Worm (Caenorhabditis elegans): ENCODE measurements around the gene dex-1.

The dex-1 gene

DNA sequence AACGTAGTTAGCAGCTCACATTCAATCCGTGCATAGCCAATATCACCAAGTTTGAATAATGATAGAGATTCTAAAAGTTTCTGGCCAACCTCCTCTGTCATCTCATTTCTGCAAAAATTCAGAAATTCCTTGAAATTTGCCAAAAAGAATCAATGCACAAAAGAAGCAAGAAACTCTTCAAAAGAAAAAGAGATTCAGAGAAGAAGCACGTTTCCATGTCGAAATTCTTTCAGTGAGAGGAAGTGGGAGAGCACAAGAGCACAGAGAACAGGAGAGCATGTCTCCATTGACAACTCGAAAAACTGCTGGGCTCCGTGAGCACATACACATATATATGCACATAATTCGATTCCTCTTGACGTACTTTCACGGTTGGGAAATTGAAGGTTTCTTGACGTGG, 8.5 kb upstream of the dex-1 start, which contains the start of gene nekl-4:
Gene nekl-4, minus strand, starts transcription at position 101 of the 400 bp plus-strand sequence.
- TF ChIP-seq unc-39 (tag; optimal IDR thresholded peaks at IDR 0.05) (no peak), ztf-1 (GFP tag; conservative IDR thresholded peaks at IDR 0.05) (no peak), nhr-129 (tag; optimal IDR thresholded peaks at IDR 0.05) (no peak), ztf-11 (tag; optimal IDR thresholded peaks at IDR 0.05) (no peak), gmeb-1 (tag; optimal IDR thresholded peaks at IDR 0.05) (no peak), nhr-25 (tag; optimal IDR thresholded peaks at IDR 0.05) (no peak), egl-27 (tag; optimal IDR thresholded peaks at IDR 0.05) (no peak)

ce11 chrIII:5521930-5522329, 4.0 kb upstream of the dex-1 start, which contains the start of gene D1044.4:
TSS of gene D1044.4 (minus strand) at chrIII:5522030.
- no peak for TF ChIP-seq crh-2 (tag; optimal IDR thresholded peaks at IDR 0.05)
- no peak for TF ChIP-seq nhr-25 (tag; optimal IDR thresholded peaks at IDR 0.05)
- TF ChIP-seq ztf-11 (tag; optimal IDR thresholded peaks at IDR 0.05) = no peak
- TF ChIP-seq nhr-11 (tag; optimal IDR thresholded peaks at IDR 0.05) = no peak
- no peak for TF ChIP-seq ztf-4 (tag; optimal IDR thresholded peaks at IDR 0.05)
- TF ChIP-seq aly-2 (tag; optimal IDR thresholded peaks at IDR 0.05) = no peak
- TF ChIP-seq nhr-23 (tag; optimal IDR thresholded peaks at IDR 0.05) = no peak
- TF ChIP-seq mab-5 (tag; optimal IDR thresholded peaks at IDR 0.05) = no peak
- no peak for TF ChIP-seq lin-11 (tag; optimal IDR thresholded peaks at IDR 0.05)
- TF ChIP-seq unc-39 (tag; optimal IDR thresholded peaks at IDR 0.05) = no peak
- no peak for TF ChIP-seq egl-27 (tag; optimal IDR thresholded peaks at IDR 0.05)
- no peak for TF ChIP-seq nhr-12 (tag; optimal IDR thresholded peaks at IDR 0.05)
- no peak for TF ChIP-seq lsy-2 (tag; optimal IDR thresholded peaks at IDR 0.05)
- no peak for TF ChIP-seq F13H6.1 (tag; optimal IDR thresholded peaks at IDR 0.05)

ce11 chrIII:5541777-5542176, 15.9 kb downstream of the dex-1 start:
- no peak for TF ChIP-seq C34F6.9 (tag; optimal IDR thresholded peaks at IDR 0.05)
- TF ChIP-seq nhr-77 (tag; optimal IDR thresholded peaks at IDR 0.05) = no peak
- TF ChIP-seq nhr-6 (tag; optimal IDR thresholded peaks at IDR 0.05) = no peak
- no peak for TF ChIP-seq egl-27 (tag; optimal IDR thresholded peaks at IDR 0.05)
- TF ChIP-seq ztf-4 (tag; optimal IDR thresholded peaks at IDR 0.05) = no peak
- no peak for TF ChIP-seq gmeb-1 (tag; optimal IDR thresholded peaks at IDR 0.05)
- TF ChIP-seq mbf-1 (tag; optimal IDR thresholded peaks at IDR 0.05) = no peak
- TF ChIP-seq dmd-4 (tag; optimal IDR thresholded peaks at IDR 0.05) = no peak
- TF ChIP-seq ceh-16 (tag; optimal IDR thresholded peaks at IDR 0.05) = no peak
- no peak for TF ChIP-seq mab-5 (tag; optimal IDR thresholded peaks at IDR 0.05)
- TF ChIP-seq nhr-23 (tag; optimal IDR thresholded peaks at IDR 0.05) = no peak

DNA sequence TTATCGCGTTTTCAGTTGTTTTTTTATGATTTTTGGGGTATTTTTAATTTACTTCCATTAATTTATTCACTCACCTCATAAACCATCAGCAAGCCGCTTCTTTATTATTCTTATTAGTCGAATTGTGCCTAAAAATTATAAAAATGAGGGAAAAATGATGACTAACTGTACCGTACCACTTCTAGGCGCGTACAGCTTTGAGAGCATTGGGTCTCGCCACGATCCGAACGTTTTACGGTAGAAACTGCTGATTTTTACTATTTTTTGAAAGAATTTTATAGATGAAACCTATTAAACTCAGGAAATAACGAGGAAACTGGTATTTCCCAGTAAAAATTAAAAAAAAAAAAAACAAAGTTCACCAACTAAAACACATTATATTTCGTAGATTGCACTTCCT, 17.1 kb downstream of the dex-1 start, which contains the start of gene D1044.6:
Gene D1044.6, minus strand, starts transcription at position 128 of the 400 bp plus-strand sequence.
- TF ChIP-seq nhr-12 (tag; optimal IDR thresholded peaks at IDR 0.05) = no peak
- no peak for TF ChIP-seq elt-3 (tag; optimal IDR thresholded peaks at IDR 0.05)
- no peak for TF ChIP-seq sma-3 (GFP tag; optimal IDR thresholded peaks at IDR 0.05)
- TF ChIP-seq sma-9 (GFP tag; optimal IDR thresholded peaks at IDR 0.05) = no peak
- no peak for TF ChIP-seq sma-9 (tag; optimal IDR thresholded peaks at IDR 0.05)
- no peak for TF ChIP-seq sem-4 (tag; optimal IDR thresholded peaks at IDR 0.05)
- TF ChIP-seq ztf-1 (GFP tag; conservative IDR thresholded peaks at IDR 0.05) = no peak
- no peak for TF ChIP-seq ama-1 (optimal IDR thresholded peaks at IDR 0.05)
- TF ChIP-seq nhr-11 (tag; optimal IDR thresholded peaks at IDR 0.05) = no peak
- no peak for TF ChIP-seq unc-62 (GFP tag; optimal IDR thresholded peaks at IDR 0.05)
- no peak for TF ChIP-seq ztf-11 (tag; optimal IDR thresholded peaks at IDR 0.05)
- no peak for TF ChIP-seq alr-1 (tag; optimal IDR thresholded peaks at IDR 0.05)
- no peak for TF ChIP-seq mdl-1 (tag; optimal IDR thresholded peaks at IDR 0.05)
- TF ChIP-seq mab-5 (tag; optimal IDR thresholded peaks at IDR 0.05) = no peak
- TF ChIP-seq nhr-10 (tag; optimal IDR thresholded peaks at IDR 0.05) = no peak
- TF ChIP-seq snpc-4 (tag; optimal IDR thresholded peaks at IDR 0.05) = no peak
- TF ChIP-seq gmeb-1 (tag; optimal IDR thresholded peaks at IDR 0.05) = no peak
- no peak for TF ChIP-seq blmp-1 (tag; optimal IDR thresholded peaks at IDR 0.05; ENCODE audit: insufficient read depth)
- TF ChIP-seq Y55F3AM.14 (GFP tag; optimal IDR thresholded peaks at IDR 0.05) = no peak
- TF ChIP-seq ceh-82 (tag; optimal IDR thresholded peaks at IDR 0.05) = no peak
- no peak for TF ChIP-seq lin-39 (tag; optimal IDR thresholded peaks at IDR 0.05)

All from whole organism, L2 larva.